Worm (Caenorhabditis elegans) whole organism, early embryonic: Measurements from ENCODE around the gene W04H10.1.

Experiments
- aly-1 ChIP-seq: sonication (generic microtip); optimal IDR thresholded peaks from 2 replicates; lab custom pipeline; 2016; ENCODE audit warnings: missing genetic modification characterization, missing compliant biosample characterization
- ama-1 ChIP-seq: fragments of 150-350 bp; optimal IDR thresholded peaks from 2 replicates; lab custom pipeline; 2014
- flt-1 ChIP-seq: fragments of 200-800 bp; sonication (Bioruptor generic); IDR thresholded peaks from 2 replicates; pipeline ENCODE4 v1.3.6; 2022; ENCODE audit warnings: missing genetic modification characterization, missing compliant biosample characterization
- scrt-1 ChIP-seq: fragments of 200-800 bp; sonication (Bioruptor generic); IDR thresholded peaks from 2 replicates; pipeline ENCODE4 v1.3.6; 2022; ENCODE audit warnings: missing genetic modification characterization, missing compliant biosample characterization
- sea-1 ChIP-seq: fragments of 200-800 bp; sonication (Bioruptor generic); conservative IDR thresholded peaks from 2 replicates; pipeline ENCODE4 v1.3.6; 2022; ENCODE audit warnings: missing genetic modification characterization, missing compliant biosample characterization

- TF ChIP-seq sea-1 (GFP tag; lab: Robert Waterston, UW), result no peak
- TF ChIP-seq flt-1 (GFP tag; lab: Robert Waterston, UW), result no peak
- no peak for TF ChIP-seq scrt-1 (GFP tag; lab: Robert Waterston, UW)
- no peak for TF ChIP-seq aly-1 (tag; lab: Kevin White, UChicago)
- no peak for TF ChIP-seq ama-1 (lab: Kevin White, UChicago)
These were observed 6.8 kb upstream of the W04H10.1 start, which contains the start of gene nhl-3 for ce11 chrII:602020-602419.
